Worm (Caenorhabditis elegans) whole organism, early embryonic: ENCODE measurements around the gene cec-7.

Experiments used
- B0310.2 ChIP-seq: sonication (generic microtip); optimal IDR thresholded peaks from 2 replicates; lab custom pipeline; 2016; ENCODE audit warnings: mild to moderate bottlenecking, missing genetic modification characterization, missing compliant biosample characterization
- F13C5.2 ChIP-seq: sonication (generic microtip); optimal IDR thresholded peaks from 2 replicates; lab custom pipeline; 2017; ENCODE audit warnings: mild to moderate bottlenecking, missing genetic modification characterization, inconsistent platforms, missing compliant biosample characterization
- aly-1 ChIP-seq: sonication (generic microtip); optimal IDR thresholded peaks from 2 replicates; lab custom pipeline; 2016; ENCODE audit warnings: missing genetic modification characterization, missing compliant biosample characterization
- ama-1 ChIP-seq: fragments of 150-350 bp; optimal IDR thresholded peaks from 2 replicates; lab custom pipeline; 2014
- ceh-13 ChIP-seq: fragments of 200-800 bp; sonication (Bioruptor generic); optimal IDR thresholded peaks from 2 replicates; lab custom pipeline; 2018; ENCODE audit warnings: mild to moderate bottlenecking, missing genetic modification characterization, missing compliant biosample characterization
- ceh-36 ChIP-seq: sonication (generic microtip); optimal IDR thresholded peaks from 2 replicates; lab custom pipeline; 2016; ENCODE audit warnings: missing genetic modification characterization, inconsistent platforms, missing compliant biosample characterization
- ets-7 ChIP-seq: sonication (generic microtip); optimal IDR thresholded peaks from 2 replicates; lab custom pipeline; 2016; ENCODE audit warnings: missing genotype, missing genetic modification characterization, missing compliant biosample characterization
- flt-1 ChIP-seq: fragments of 200-800 bp; sonication (Bioruptor generic); IDR thresholded peaks from 2 replicates; pipeline ENCODE4 v1.3.6; 2022; ENCODE audit warnings: missing genetic modification characterization, missing compliant biosample characterization
- hmbx-1 ChIP-seq: sonication (generic microtip); optimal IDR thresholded peaks from 2 replicates; lab custom pipeline; 2016; ENCODE audit warnings: mild to moderate bottlenecking, missing genetic modification characterization, missing compliant biosample characterization
- hmg-4 ChIP-seq: fragments of 200-800 bp; sonication (Bioruptor generic); optimal IDR thresholded peaks from 2 replicates; lab custom pipeline; 2018; ENCODE audit warnings: mild to moderate bottlenecking, missing genetic modification characterization, missing compliant biosample characterization
- hnd-1 ChIP-seq: sonication (generic microtip); optimal IDR thresholded peaks from 2 replicates; lab custom pipeline; 2016; ENCODE audit warnings: missing genetic modification characterization, missing compliant biosample characterization
- pes-1 ChIP-seq: fragments of 200-800 bp; sonication (Bioruptor generic); IDR thresholded peaks from 2 replicates; pipeline ENCODE4 v1.3.6; 2022; ENCODE audit warnings: missing genetic modification reagents, missing genetic modification characterization, missing compliant biosample characterization
- scrt-1 ChIP-seq: fragments of 200-800 bp; sonication (Bioruptor generic); IDR thresholded peaks from 2 replicates; pipeline ENCODE4 v1.3.6; 2022; ENCODE audit warnings: missing genetic modification characterization, missing compliant biosample characterization
- sea-1 ChIP-seq: fragments of 200-800 bp; sonication (Bioruptor generic); conservative IDR thresholded peaks from 2 replicates; pipeline ENCODE4 v1.3.6; 2022; ENCODE audit warnings: missing genetic modification characterization, missing compliant biosample characterization
- tbx-11 ChIP-seq: fragments of 200-800 bp; sonication (Bioruptor generic); IDR thresholded peaks from 2 replicates; pipeline ENCODE4 v1.3.6; 2022; ENCODE audit warnings: missing genetic modification characterization, missing compliant biosample characterization
- tbx-37 ChIP-seq: fragments of 200-800 bp; sonication (Bioruptor generic); conservative IDR thresholded peaks from 2 replicates; pipeline ENCODE4 v1.3.6; 2022; ENCODE audit warnings: missing genetic modification reagents, missing genetic modification characterization, missing compliant biosample characterization
- tra-4 ChIP-seq: sonication (generic microtip); optimal IDR thresholded peaks from 2 replicates; lab custom pipeline; 2017; ENCODE audit warnings: missing genetic modification characterization, missing compliant biosample characterization

The cec-7 gene

ce11 chrIII:12833079-12833478 lies 44.3 kb downstream of the cec-7 start:
- TF ChIP-seq aly-1 (no peak), sea-1 (GFP tag; lab: Robert Waterston, UW) (no peak), hmbx-1 (tag; lab: Kevin White, UChicago) (no peak), F13C5.2 (no peak), hnd-1 (tag; lab: Kevin White, UChicago) (no peak), flt-1 (GFP tag; lab: Robert Waterston, UW) (no peak), pes-1 (no peak), ama-1 (lab: Kevin White, UChicago) (no peak), scrt-1 (GFP tag; lab: Robert Waterston, UW) (no peak), ets-7 (no peak), B0310.2 (no peak), hmg-4 (GFP tag; lab: Kevin White, UChicago) (no peak), ceh-36 (no peak), ceh-13 (GFP tag; lab: Kevin White, UChicago) (no peak), tra-4 (tag; lab: Kevin White, UChicago) (no peak), tbx-11 (GFP tag; lab: Robert Waterston, UW) (no peak), tbx-37 (GFP tag; lab: Robert Waterston, UW) (no peak)

DNA sequence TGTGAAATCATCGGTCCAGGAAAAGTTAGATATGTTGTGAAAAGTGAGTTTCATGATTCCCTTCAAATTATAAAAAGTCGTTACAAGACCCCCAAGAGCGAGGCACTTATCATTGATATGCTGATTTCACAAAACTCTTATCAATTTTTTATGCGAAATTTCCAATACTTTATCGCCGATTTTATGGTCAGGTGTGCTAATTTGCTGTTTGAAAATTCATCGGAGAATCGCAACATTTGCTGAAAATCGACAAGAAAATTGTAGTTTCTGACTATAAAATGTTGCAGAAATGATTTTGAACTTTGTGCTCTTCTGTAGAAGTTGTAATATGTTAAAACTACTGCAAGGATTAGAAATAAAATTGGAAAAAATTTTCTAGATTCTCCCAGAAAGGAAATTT lies 45.7 kb downstream of the cec-7 start:
- TF ChIP-seq B0310.2 (no peak), pes-1 (no peak), ceh-36 (no peak), ceh-13 (GFP tag; lab: Kevin White, UChicago) (no peak), tbx-11 (GFP tag; lab: Robert Waterston, UW) (no peak), sea-1 (GFP tag; lab: Robert Waterston, UW) (no peak), aly-1 (no peak), scrt-1 (GFP tag; lab: Robert Waterston, UW) (no peak), hmg-4 (GFP tag; lab: Kevin White, UChicago) (no peak), hnd-1 (tag; lab: Kevin White, UChicago) (no peak), tbx-37 (GFP tag; lab: Robert Waterston, UW) (no peak), tra-4 (tag; lab: Kevin White, UChicago) (no peak), hmbx-1 (tag; lab: Kevin White, UChicago) (no peak), F13C5.2 (no peak), ets-7 (no peak), ama-1 (lab: Kevin White, UChicago) (no peak)

DNA sequence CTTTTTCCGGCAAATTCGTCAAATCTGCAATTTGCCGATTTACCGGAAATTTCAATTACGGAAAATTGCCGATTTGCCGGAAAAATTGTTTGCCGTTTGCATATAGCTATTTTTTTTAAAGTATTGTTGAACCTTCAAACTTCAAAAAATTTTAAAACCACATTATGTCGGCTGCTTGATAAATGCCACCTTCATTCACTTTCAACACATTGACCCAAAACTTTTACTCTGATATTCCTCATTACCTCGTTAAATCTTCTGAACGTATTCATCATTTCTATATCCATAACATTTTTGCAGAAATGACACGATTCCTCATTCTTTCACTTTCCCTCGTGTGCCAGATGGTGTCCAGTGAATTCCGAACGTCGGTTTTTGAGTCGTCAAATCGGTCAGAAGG lies 48.3 kb downstream of the cec-7 start, which contains the start of gene Y37D8A.3:
Y37D8A.3 (plus strand) TSS at position 301 of the 400 bp plus-strand sequence.
- TF ChIP-seq tra-4 (tag; lab: Kevin White, UChicago), result no peak
- no peak for TF ChIP-seq hnd-1 (tag; lab: Kevin White, UChicago)
- TF ChIP-seq B0310.2, result no peak
- TF ChIP-seq tbx-11 (GFP tag; lab: Robert Waterston, UW), result no peak
- TF ChIP-seq aly-1, result no peak
- TF ChIP-seq scrt-1 (GFP tag; lab: Robert Waterston, UW), result no peak
- TF ChIP-seq ceh-13 (GFP tag; lab: Kevin White, UChicago), result no peak
- no peak for TF ChIP-seq pes-1
- TF ChIP-seq ama-1 (lab: Kevin White, UChicago), result no peak
- TF ChIP-seq flt-1 (GFP tag; lab: Robert Waterston, UW), result no peak
- TF ChIP-seq hmbx-1 (tag; lab: Kevin White, UChicago), result no peak
- TF ChIP-seq ceh-36, result no peak
